Worm (Caenorhabditis elegans) whole organism, L4/young adult: ENCODE results near the gene gst-33.

Experiments
- W03F9.2 ChIP-seq: fragments of 150-350 bp; optimal IDR thresholded peaks from 2 replicates; lab custom pipeline; 2014; ENCODE audit warnings: missing biosample characterization, missing genetic modification characterization
- dao-5 ChIP-seq: sonication (generic microtip); optimal IDR thresholded peaks from 2 replicates; lab custom pipeline; 2016; ENCODE audit warnings: missing genotype, missing genetic modification characterization, moderate library complexity, missing compliant biosample characterization
- him-1 ChIP-seq: sonication (generic microtip); optimal IDR thresholded peaks from 2 replicates; lab custom pipeline; 2016; ENCODE audit warnings: missing genotype, missing genetic modification reagents, missing genetic modification characterization, missing compliant biosample characterization

Gene gst-33

DNA sequence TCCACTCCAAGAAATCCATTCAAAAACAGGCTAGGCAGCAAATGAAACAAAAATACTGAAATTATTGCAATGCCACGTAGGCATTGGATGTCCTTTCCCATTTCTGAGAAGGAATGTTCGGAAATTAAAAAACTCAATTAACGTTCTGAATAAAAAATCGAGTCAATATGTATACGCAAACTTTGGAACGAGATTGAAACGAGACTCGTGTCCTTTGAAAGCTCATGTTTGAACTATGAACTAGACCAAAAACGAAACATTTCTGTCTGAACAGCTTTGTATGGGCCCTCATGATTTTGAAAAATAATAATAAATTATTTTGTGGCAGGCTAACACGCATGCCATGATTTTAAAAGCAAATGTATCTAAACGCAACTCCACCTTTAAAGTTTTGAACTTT lies 6.7 kb upstream of the gst-33 start, which contains the start of gene oac-2:
TSS of gene oac-2 (minus strand) at position 101 of the 400 bp plus-strand sequence.
- TF ChIP-seq him-1 (tag; lab: Kevin White, UChicago) (no peak), W03F9.2 (tag; lab: Kevin White, UChicago) (no peak), dao-5 (tag; lab: Kevin White, UChicago) (no peak)

DNA sequence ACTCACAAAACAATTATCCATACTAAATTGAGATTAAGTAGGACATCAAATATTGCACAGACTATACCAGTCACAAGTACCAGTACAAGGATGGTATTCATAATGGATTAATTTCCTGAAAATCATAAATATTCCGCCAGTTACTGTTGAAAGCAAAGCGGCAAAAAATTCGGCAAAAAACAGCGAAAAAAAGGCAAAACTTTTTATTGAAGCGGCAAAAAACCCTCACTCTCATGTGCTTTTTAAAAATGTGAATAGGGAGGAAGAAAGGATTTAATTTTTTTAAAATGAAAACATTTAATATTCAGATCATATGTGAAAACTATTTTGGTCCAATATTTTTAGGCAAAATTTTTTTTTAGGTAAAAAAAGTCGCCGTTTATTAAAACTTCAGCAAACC lies 2.4 kb upstream of the gst-33 start, which contains the start of gene srbc-29:
TSS of gene srbc-29 (minus strand) at position 101 of the 400 bp plus-strand sequence.
- TF ChIP-seq dao-5 (tag; lab: Kevin White, UChicago): no peak
- TF ChIP-seq W03F9.2 (tag; lab: Kevin White, UChicago): no peak
- no peak for TF ChIP-seq him-1 (tag; lab: Kevin White, UChicago)

DNA sequence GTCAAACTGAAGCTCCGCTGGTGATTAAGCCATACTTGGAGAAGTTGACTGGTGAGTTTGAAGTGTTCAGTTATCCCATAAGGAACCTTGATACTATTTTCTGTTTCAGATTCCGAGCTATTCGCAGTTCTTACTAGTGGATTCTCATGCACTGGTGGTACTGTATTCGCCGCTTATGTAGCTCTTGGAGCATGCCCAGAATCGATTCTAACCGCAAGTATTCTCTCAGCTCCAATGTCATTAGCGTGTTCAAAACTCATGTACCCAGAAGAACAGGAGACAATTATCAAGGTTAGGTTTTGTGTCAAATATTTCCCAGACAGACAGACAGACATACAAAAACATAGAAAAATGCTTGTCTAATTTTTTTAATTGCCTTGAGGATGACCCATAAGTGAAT lies 3.5 kb downstream of the gst-33 start:
- no peak for TF ChIP-seq W03F9.2 (tag; lab: Kevin White, UChicago)
- no peak for TF ChIP-seq him-1 (tag; lab: Kevin White, UChicago)
- TF ChIP-seq dao-5 (tag; lab: Kevin White, UChicago): no peak

DNA sequence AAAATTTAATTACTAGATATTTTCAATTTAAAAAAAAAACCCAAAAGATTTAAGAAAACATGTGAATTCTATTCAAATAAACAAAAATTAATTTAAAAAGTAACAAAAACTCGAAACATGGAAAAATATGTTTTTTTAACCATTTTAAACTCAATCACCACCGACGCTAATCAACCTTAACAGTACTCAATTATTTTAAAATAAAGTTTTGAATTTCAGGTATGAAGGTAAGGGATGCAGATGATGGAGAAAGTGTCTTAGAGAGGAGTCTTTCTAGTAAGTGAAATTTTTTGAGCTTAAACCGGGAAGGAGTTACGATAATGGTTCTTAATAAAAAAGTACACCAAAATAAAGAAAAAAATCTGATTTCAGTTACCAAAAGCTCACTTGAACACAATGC lies 4.8 kb downstream of the gst-33 start, which contains the start of gene slc-28.1:
TSS of gene slc-28.1 (plus strand) at position 301 of the 400 bp plus-strand sequence.
- no peak for TF ChIP-seq him-1 (tag; lab: Kevin White, UChicago)
- TF ChIP-seq dao-5 (tag; lab: Kevin White, UChicago): no peak
- TF ChIP-seq W03F9.2 (tag; lab: Kevin White, UChicago): no peak

DNA sequence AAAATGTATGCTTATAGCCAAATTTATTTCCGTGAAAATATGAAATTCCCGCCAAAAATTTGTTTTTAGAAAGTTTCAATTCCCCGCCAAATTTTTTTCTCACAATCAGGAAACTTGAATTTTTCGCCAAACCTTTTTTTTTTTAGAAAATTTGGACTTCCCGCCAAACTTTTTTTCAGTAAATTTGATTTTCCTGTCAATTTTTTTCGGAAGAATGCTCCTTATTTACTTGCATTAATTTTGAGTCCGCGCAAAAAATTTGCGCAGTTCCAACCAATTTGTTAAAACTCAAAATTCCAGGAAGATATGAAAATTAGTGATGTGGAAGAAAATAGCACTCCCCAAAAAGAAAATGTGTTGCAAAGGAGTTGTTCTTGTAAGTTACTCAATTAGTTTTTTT lies 8.4 kb downstream of the gst-33 start, which contains the start of gene slc-28.2:
TSS of gene slc-28.2 (plus strand) at position 301 of the 400 bp plus-strand sequence.
- TF ChIP-seq W03F9.2 (tag; lab: Kevin White, UChicago) (no peak), him-1 (tag; lab: Kevin White, UChicago) (no peak), dao-5 (tag; lab: Kevin White, UChicago) (no peak)

DNA sequence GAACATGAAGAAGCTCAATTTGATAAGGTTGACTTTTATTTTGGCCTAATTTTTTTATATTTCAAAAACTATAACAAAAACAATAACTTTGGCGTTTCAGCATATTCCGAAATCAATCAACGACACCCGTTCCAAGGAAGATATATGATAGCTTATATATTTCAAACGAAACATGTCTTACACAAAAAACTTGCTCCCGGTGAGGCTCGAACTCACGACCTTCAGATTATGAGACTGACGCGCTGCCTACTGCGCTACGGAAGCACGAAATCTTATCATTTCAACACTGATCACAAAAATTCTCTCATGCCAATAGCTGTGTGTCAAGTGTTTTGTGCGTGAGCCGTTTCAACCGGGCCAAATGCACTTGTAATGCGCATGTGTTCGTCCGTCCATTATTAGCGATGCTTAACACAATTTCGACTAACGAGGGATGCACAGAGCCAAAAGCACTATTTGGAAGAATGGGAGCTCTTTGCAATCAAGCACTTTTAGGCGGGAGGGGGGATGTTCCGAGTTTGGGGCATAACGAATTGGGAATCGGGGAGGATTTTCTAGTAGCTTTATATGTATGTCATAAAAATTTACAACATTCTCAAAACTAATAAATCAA lies 13.1 kb downstream of the gst-33 start:
- TF ChIP-seq dao-5 (tag; lab: Kevin White, UChicago): no peak
- no peak for TF ChIP-seq him-1 (tag; lab: Kevin White, UChicago)

DNA sequence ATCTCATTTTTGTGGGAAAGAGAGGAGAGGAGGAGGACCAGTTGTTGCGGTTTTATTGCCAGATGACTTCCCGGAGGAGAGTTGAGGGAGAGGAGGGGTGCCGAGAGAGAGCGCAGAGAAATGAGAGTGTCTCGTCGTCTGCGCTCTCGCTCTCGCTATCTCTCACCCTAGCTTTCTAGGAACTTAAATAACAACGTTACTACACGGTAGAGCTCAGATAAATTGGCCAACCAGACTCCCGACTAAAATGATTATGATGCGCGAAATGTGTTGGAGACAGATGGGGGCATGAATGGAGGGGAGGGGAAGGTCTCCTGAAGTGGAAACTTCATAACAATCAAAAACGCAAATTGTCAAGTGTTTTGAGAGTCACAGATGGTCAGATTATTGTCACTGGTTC lies 13.7 kb downstream of the gst-33 start:
- TF ChIP-seq him-1 (tag; lab: Kevin White, UChicago): no peak
- no peak for TF ChIP-seq dao-5 (tag; lab: Kevin White, UChicago)
- TF ChIP-seq W03F9.2 (tag; lab: Kevin White, UChicago): no peak

DNA sequence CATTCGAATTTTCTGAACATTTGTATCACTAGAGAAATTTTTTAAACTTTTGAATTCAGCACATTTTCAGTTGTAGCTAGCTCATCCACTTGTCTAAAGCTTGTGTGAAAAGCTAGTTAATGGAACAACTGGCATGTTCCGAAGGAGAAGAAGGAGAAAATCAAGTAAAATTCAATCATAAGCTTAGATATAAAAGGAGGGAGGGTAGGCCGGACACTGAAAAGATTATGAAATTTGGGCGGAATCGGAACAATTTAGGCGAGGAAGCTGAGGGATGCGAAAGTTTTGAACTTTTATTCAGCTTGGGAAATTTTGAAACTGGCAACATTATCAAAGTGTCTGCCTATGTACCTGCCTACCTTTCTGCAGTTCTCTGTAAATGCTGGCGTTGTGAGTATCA lies 15.9 kb downstream of the gst-33 start:
- no peak for TF ChIP-seq him-1 (tag; lab: Kevin White, UChicago)
- no peak for TF ChIP-seq W03F9.2 (tag; lab: Kevin White, UChicago)
- no peak for TF ChIP-seq dao-5 (tag; lab: Kevin White, UChicago)

DNA sequence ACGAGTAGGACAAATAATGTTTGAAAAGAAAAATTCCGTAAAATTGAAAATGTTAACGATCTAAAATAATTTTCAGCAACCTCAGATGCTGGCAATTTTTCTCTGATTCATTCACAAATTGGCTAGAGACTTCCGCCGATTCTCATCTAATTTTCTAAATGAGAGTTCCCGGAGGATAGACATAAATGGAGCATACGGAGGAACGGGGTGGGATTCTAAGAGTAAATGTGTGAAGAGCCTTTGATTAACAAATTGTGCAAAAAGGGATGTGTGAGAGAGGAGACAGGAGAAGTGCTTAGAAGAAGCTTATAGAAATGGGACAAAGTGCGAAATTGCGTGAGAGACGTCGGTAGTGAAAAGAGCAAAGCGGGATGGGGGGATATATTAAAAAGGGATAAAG lies 16.7 kb downstream of the gst-33 start:
- TF ChIP-seq him-1 (tag; lab: Kevin White, UChicago): no peak
- no peak for TF ChIP-seq W03F9.2 (tag; lab: Kevin White, UChicago)
- no peak for TF ChIP-seq dao-5 (tag; lab: Kevin White, UChicago)

DNA sequence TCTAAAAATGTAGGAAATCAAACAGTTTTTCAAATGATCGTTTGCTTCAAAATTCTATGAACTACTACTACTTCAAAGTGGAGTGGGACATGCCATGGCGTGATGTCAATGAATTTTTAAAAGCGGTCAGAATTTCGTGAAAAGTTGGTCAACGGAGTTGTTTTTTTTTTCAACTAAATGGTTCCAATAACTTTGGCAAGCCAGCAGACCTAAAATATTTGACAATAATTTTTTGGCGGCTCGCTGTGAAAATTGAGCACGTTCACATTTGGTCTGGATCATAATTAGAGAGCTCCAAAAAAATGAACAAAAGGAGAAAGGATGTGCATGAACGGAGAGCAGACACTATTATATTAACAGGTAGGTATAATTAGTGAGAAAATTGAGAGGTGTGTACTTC lies 18.0 kb downstream of the gst-33 start:
- TF ChIP-seq him-1 (tag; lab: Kevin White, UChicago) (no peak), W03F9.2 (tag; lab: Kevin White, UChicago) (no peak), dao-5 (tag; lab: Kevin White, UChicago) (no peak)

DNA sequence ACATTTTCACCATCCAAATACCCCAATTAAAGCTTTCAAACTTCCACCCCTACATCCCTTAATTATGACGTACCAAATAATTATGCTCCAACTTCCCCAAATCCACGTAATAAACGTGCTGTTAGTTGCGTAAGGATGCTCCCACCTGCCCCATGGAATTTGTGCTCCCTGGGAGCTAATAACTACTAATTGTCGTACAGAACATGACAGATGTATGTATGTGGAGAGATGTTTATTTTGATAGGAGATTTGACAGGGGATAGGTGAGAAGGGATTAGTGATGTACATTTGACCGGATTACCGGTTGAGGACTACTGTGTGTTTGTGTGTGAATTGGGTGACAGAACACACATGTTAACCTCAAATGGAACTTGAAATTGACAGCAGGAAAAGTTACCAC lies 18.6 kb downstream of the gst-33 start:
- TF ChIP-seq dao-5 (tag; lab: Kevin White, UChicago) (no peak), W03F9.2 (tag; lab: Kevin White, UChicago) (no peak), him-1 (tag; lab: Kevin White, UChicago) (no peak)

DNA sequence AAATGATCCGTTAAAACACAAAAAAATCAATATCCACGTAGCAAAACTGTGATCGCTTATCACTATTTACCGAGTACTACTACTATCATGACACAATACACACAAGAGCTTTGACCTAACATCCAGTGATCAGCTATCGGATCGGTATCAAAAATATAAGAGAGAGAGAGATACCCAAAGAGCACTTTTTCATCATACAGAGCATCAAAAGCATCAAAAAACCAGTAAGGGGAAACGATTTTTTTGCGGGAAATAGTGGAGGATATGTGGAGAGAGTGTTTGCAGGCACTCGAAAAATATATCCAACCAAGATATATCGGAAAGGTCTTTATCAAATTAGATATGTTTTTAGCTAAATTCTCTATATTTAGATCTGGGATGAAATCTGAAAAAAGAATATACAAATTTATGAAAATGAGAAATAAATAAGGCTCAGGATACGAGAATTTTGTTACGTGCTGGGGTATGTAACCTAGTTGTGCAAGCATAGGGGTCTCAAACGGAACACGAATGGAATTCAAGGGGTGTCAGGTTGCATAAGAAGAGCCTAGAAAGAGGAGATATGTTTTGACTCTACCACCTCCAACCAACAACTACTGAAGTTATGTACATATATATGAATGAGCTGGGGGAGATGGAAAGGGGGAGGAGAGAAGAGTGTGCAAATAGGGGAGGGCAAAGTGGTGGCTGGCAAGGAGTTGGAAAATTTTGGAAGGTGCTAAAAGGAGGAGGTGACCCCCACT lies 23.1 kb downstream of the gst-33 start:
- TF ChIP-seq W03F9.2 (tag; lab: Kevin White, UChicago) (no peak), dao-5 (tag; lab: Kevin White, UChicago) (no peak), him-1 (tag; lab: Kevin White, UChicago) (no peak)

DNA sequence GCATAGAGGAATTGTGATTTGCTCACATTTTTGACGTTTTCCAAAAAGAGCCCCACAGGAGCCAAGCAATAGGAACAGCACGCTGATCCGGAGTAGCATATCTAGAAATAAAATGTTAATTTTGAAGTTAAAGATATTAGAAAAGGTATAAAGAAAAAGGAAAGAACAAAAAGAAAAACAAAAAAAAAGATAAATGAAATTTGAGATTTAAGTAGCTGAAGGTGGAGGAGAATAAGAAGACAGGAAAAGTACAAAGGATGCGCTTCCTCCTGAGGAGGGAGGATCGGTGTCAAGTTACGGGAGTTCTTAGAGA lies 23.6 kb downstream of the gst-33 start, which contains the start of gene cfz-2:
TSS of gene cfz-2 (minus strand) at position 101 of the 313 bp plus-strand sequence.
- TF ChIP-seq dao-5 (tag; lab: Kevin White, UChicago) (no peak), him-1 (tag; lab: Kevin White, UChicago) (no peak)

DNA sequence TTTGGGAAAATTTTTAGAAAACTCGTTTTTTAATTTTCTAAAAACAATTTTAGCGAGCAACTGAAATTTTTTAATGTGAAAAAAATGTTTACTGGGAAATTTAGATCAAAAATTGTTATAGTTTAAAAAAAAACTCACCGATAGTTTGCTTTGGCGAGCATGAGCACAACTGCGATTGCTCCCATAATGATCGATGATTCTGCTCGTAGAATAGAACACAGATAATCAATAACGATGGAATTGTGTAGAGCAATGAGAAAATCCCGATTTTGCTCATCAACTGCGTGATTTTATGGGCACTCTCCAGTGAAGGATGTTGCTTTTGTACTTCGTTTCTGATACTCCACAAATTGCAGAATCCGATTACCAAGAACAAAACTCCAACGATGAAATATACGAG lies 25.8 kb downstream of the gst-33 start:
- TF ChIP-seq him-1 (tag; lab: Kevin White, UChicago) (no peak), W03F9.2 (tag; lab: Kevin White, UChicago) (no peak), dao-5 (tag; lab: Kevin White, UChicago) (no peak)
